Worm (Caenorhabditis elegans) whole organism, late embryonic: ENCODE data around the gene fbxc-29.
"Not testable (repeated sequence)": the region's sequence is repeated elsewhere in the genome, so short reads cannot be mapped to it uniquely, and the experiment has no call there.

Source experiments
- C08G9.2 ChIP-seq: sonication (generic microtip); optimal IDR thresholded peaks from 2 replicates; lab custom pipeline; 2016; ENCODE audit warnings: mild to moderate bottlenecking, missing genetic modification characterization, moderate library complexity, missing compliant biosample characterization
- F13H6.1 ChIP-seq: sonication (generic microtip); optimal IDR thresholded peaks from 2 replicates; lab custom pipeline; 2016; ENCODE audit warnings: missing genetic modification characterization, missing compliant biosample characterization
- K02D7.2 ChIP-seq: sonication (generic microtip); optimal IDR thresholded peaks from 2 replicates; lab custom pipeline; 2017; ENCODE audit warnings: mild to moderate bottlenecking, missing genetic modification characterization, missing compliant biosample characterization
- ahr-1 ChIP-seq: sonication (generic microtip); optimal IDR thresholded peaks from 2 replicates; lab custom pipeline; 2016; ENCODE audit warnings: missing genetic modification characterization, missing compliant biosample characterization
- ama-1 ChIP-seq: fragments of 150-350 bp; optimal IDR thresholded peaks from 2 replicates; lab custom pipeline; 2014
- ceh-14 ChIP-seq: sonication (generic microtip); optimal IDR thresholded peaks from 2 replicates; lab custom pipeline; 2016; ENCODE audit warnings: missing genotype, missing genetic modification characterization, missing compliant biosample characterization
- ceh-19 ChIP-seq: fragments of 200-800 bp; sonication (Bioruptor generic); optimal IDR thresholded peaks from 2 replicates; lab custom pipeline; 2018; ENCODE audit warnings: mild to moderate bottlenecking, missing genetic modification characterization, missing compliant biosample characterization
- ceh-24 ChIP-seq: sonication (generic microtip); optimal IDR thresholded peaks from 2 replicates; lab custom pipeline; 2016; ENCODE audit warnings: mild to moderate bottlenecking, missing genetic modification characterization, missing compliant biosample characterization
- ceh-31 ChIP-seq: sonication (generic microtip); optimal IDR thresholded peaks from 2 replicates; lab custom pipeline; 2016; ENCODE audit warnings: missing genetic modification characterization, missing compliant biosample characterization
- ceh-48 ChIP-seq: sonication (generic microtip); optimal IDR thresholded peaks from 2 replicates; lab custom pipeline; 2016; ENCODE audit warnings: missing genetic modification characterization, inconsistent platforms, missing compliant biosample characterization
- che-1 ChIP-seq: sonication (generic microtip); optimal IDR thresholded peaks from 2 replicates; lab custom pipeline; 2016; ENCODE audit warnings: mild to moderate bottlenecking, missing genetic modification characterization, missing compliant biosample characterization
- ets-4 ChIP-seq: sonication (generic microtip); optimal IDR thresholded peaks from 2 replicates; lab custom pipeline; 2016; ENCODE audit warnings: missing genetic modification characterization, missing compliant biosample characterization
- eyg-1 ChIP-seq: sonication (generic microtip); optimal IDR thresholded peaks from 2 replicates; lab custom pipeline; 2016; ENCODE audit warnings: missing genotype, missing genetic modification characterization, missing compliant biosample characterization
- fax-1 ChIP-seq: sonication (generic microtip); optimal IDR thresholded peaks from 2 replicates; lab custom pipeline; 2016; ENCODE audit warnings: missing genotype, missing genetic modification characterization, missing compliant biosample characterization
- fkh-6 ChIP-seq: sonication (generic microtip); optimal IDR thresholded peaks from 2 replicates; lab custom pipeline; 2016; ENCODE audit warnings: missing genetic modification characterization, missing compliant biosample characterization
- gmeb-2 ChIP-seq: sonication (generic microtip); optimal IDR thresholded peaks from 2 replicates; lab custom pipeline; 2016; ENCODE audit warnings: missing genetic modification characterization, inconsistent platforms, missing compliant biosample characterization
- hlh-15 ChIP-seq: sonication (generic microtip); optimal IDR thresholded peaks from 2 replicates; lab custom pipeline; 2016; ENCODE audit warnings: missing genetic modification characterization, missing compliant biosample characterization
- hlh-30 ChIP-seq: sonication (generic microtip); optimal IDR thresholded peaks from 2 replicates; lab custom pipeline; 2017; ENCODE audit warnings: antibody characterized with exemption, missing genetic modification characterization, missing compliant biosample characterization; ENCODE audit not compliant: insufficient read depth
- hlh-8 ChIP-seq: sonication (generic microtip); optimal IDR thresholded peaks from 2 replicates; lab custom pipeline; 2016; ENCODE audit warnings: missing genotype, missing genetic modification characterization, missing compliant biosample characterization
- nhr-11 ChIP-seq: fragments of 150-350 bp; optimal IDR thresholded peaks from 2 replicates; lab custom pipeline; 2014; ENCODE audit warnings: missing biosample characterization, missing genetic modification characterization
- pax-1 ChIP-seq: fragments of 150-350 bp; optimal IDR thresholded peaks from 2 replicates; lab custom pipeline; 2014; ENCODE audit warnings: missing biosample characterization, missing genetic modification characterization
- pha-2 ChIP-seq: sonication (generic microtip); optimal IDR thresholded peaks from 2 replicates; lab custom pipeline; 2017; ENCODE audit warnings: mild to moderate bottlenecking, missing genetic modification characterization, missing compliant biosample characterization
- pqm-1 ChIP-seq: sonication (generic microtip); optimal IDR thresholded peaks from 2 replicates; lab custom pipeline; 2016; ENCODE audit warnings: missing genetic modification characterization, missing compliant biosample characterization
- rnt-1 ChIP-seq: sonication (generic microtip); optimal IDR thresholded peaks from 2 replicates; lab custom pipeline; 2016; ENCODE audit warnings: missing genetic modification characterization, missing compliant biosample characterization
- sdc-2 ChIP-seq: sonication (generic microtip); optimal IDR thresholded peaks from 2 replicates; lab custom pipeline; 2016; ENCODE audit warnings: missing genotype, missing genetic modification characterization, missing compliant biosample characterization
- sox-4 ChIP-seq: sonication (generic microtip); optimal IDR thresholded peaks from 2 replicates; lab custom pipeline; 2017; ENCODE audit warnings: mild to moderate bottlenecking, missing genetic modification characterization, inconsistent platforms, missing compliant biosample characterization
- syd-9 ChIP-seq: sonication (generic microtip); optimal IDR thresholded peaks from 2 replicates; lab custom pipeline; 2016; ENCODE audit warnings: mild to moderate bottlenecking, missing genetic modification characterization, moderate library complexity, missing compliant biosample characterization
- tbx-2 ChIP-seq: sonication (generic microtip); optimal IDR thresholded peaks from 2 replicates; lab custom pipeline; 2016; ENCODE audit warnings: missing genetic modification characterization, missing compliant biosample characterization
- unc-3 ChIP-seq, 2 experiments: fragments of 200-800 bp in 1 of 2; sonication (Bioruptor generic) in 1 of 2; sonication (generic microtip) in 1 of 2; conservative IDR thresholded peaks in 1 of 2; optimal IDR thresholded peaks in 1 of 2; 2 replicates each; pipeline versions ENCODE4 v1.3.6 to Lab custom; 2016 to 2022; ENCODE audit warnings: missing compliant biosample characterization in 2 of 2, missing genetic modification characterization in 2 of 2, missing genetic modification reagents in 1 of 2
- ztf-16 ChIP-seq: sonication (generic microtip); optimal IDR thresholded peaks from 2 replicates; lab custom pipeline; 2017; ENCODE audit warnings: missing genetic modification characterization, missing compliant biosample characterization

Gene fbxc-29

DNA sequence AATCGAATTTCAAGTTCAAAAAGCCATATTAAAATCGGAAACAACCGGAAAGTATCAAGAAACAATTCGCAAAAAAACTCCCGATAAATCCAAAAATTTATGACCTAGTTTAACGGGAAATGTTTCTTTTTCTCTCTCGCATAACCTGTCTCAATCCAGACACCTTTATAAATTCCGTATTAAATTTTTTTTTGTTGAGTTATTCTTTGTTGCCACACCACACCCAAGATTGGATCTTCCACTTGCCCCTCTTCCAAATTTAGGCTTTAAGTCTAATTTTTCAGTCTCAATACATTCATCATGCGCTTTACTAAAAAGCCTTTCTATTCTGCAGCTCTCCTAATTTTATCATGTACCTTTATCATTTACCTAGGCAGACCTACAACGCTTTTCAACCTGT is 22.7 kb downstream of the fbxc-29 start, which contains the start of gene R07C3.3:
Gene R07C3.3 (plus strand): TSS at position 301 of the 400 bp plus-strand sequence.
- TF ChIP-seq rnt-1 (tag; lab: Kevin White, UChicago) = no peak
- no peak for TF ChIP-seq sdc-2
- TF ChIP-seq pqm-1 (tag; lab: Kevin White, UChicago) = no peak
- TF ChIP-seq hlh-8 = no peak

- TF ChIP-seq C08G9.2 (tag; lab: Kevin White, UChicago) = no peak
- TF ChIP-seq syd-9 (tag; lab: Kevin White, UChicago) = no peak
- TF ChIP-seq ama-1 = no peak
- TF ChIP-seq hlh-30 (tag; lab: Kevin White, UChicago) = peak; percentile 48
- TF ChIP-seq, all 69 proteins: peak for 1
Measured at ce11 chrII:940779-941178, 24.9 kb downstream of the fbxc-29 start, which contains the start of gene fbxc-36. fbxc-36 (plus strand) TSS chrII:940983.

DNA sequence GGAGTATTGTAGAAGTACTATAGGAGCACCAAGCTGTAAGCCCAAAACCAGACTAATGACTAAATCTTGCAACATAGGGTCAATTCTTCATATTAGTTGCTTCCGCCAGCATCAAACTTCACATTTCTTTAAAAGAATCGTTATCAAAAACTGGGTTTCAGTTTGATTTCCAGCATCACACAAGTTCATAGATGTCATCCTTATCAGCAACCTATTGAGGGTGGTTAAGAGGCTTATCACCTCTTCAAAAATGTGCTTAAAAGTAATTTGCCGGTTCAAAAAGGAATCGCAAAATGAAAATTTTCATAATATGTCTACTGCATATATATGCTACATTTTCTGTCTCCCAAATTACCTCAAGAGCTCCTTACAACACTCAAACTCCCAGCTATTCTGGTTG is 27.9 kb downstream of the fbxc-29 start, which contains the start of gene clec-43:
Gene clec-43 (plus strand): TSS at position 294 of the 400 bp plus-strand sequence.
- TF ChIP-seq gmeb-2 (tag; lab: Kevin White, UChicago) (no peak), ets-4 (tag; lab: Kevin White, UChicago) (no peak), tbx-2 (no peak)

ce11 chrII:948091-948490 is 32.2 kb downstream of the fbxc-29 start, which contains the start of gene fbxc-32:
fbxc-32 (minus strand) TSS chrII:948191.
- TF ChIP-seq pqm-1 (tag; lab: Kevin White, UChicago) (no peak), che-1 (tag; lab: Kevin White, UChicago) (no peak), ahr-1 (tag; lab: Kevin White, UChicago) (no peak), fax-1 (tag; lab: Kevin White, UChicago) (no peak), ceh-24 (tag; lab: Kevin White, UChicago) (no peak), F13H6.1 (tag; lab: Kevin White, UChicago) (no peak), unc-3 (GFP tag; conservative IDR thresholded peaks at IDR 0.05; lab: Robert Waterston, UW) (no peak), unc-3 (tag; optimal IDR thresholded peaks at IDR 0.05; lab: Kevin White, UChicago) (no peak), ceh-48 (tag; lab: Kevin White, UChicago) (no peak), ceh-14 (tag; lab: Kevin White, UChicago) (no peak), eyg-1 (tag; lab: Kevin White, UChicago) (no peak), sox-4 (tag; lab: Kevin White, UChicago) (no peak), hlh-15 (tag; lab: Kevin White, UChicago) (no peak), ztf-16 (tag; lab: Kevin White, UChicago) (no peak), pax-1 (tag; lab: Kevin White, UChicago) (no peak)

DNA sequence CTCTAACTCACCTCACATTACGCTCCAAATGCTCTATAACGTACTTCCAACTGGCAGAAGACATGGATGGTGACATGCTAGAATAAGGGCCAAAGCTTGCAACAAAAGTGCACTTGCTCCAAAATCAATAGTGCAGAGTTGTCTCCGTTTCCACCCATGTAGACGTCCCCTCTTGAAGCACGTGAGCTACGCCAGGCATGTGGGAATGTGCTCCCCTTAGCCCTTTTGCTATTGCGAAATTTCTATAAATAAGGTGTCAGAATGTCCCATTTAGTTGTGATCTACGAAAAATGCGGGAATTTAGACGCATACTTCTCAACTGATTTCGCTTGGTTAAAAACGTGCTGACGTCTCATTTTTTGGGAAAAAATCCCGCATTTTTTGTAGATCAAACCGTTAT is 34.5 kb downstream of the fbxc-29 start:
- TF ChIP-seq fkh-6 (tag; lab: Kevin White, UChicago) (no peak), fax-1 (tag; lab: Kevin White, UChicago) (no peak), ceh-19 (GFP tag; lab: Kevin White, UChicago) (peak; percentile 28), ceh-48 (tag; lab: Kevin White, UChicago) (peak; percentile 46), ceh-31 (tag; lab: Kevin White, UChicago) (no peak)
- TF ChIP-seq, all 69 proteins: peak for 2

- TF ChIP-seq fkh-6 (tag; lab: Kevin White, UChicago) (no peak), hlh-30 (tag; lab: Kevin White, UChicago) (peak; percentile 60), pha-2 (tag; lab: Kevin White, UChicago) (no peak), ceh-48 (tag; lab: Kevin White, UChicago) (peak; percentile 6)
Measured at ce11 chrII:953052-953451, 37.2 kb downstream of the fbxc-29 start.

DNA sequence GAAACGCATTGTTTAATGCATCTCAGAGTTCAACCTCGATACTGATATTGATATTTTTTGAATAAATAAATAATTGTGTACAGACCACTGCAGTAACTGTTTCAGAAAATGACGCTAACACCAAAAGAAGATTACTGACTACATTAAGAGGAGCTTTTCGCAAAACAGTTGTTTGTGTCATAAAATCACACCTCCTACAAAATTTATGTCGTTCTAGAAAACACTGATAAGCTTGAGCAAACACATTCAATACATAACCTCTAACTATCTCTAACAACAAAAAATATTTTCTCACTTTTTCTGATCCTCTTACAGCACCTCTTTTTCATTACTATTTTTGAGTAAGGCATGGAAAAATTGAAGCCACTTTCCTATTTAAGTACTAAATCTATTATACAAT is 38.7 kb downstream of the fbxc-29 start, which contains the start of gene fbxc-7:
Gene fbxc-7 (plus strand): TSS at position 301 of the 400 bp plus-strand sequence.
- not testable (repeated sequence) for TF ChIP-seq ama-1; K02D7.2 (tag; lab: Kevin White, UChicago); nhr-11 (tag; lab: Kevin White, UChicago)
